Fruit fly (Drosophila melanogaster) whole organism, adult: ENCODE measurements around the gene akirin.

Experiments used
- CG11617 ChIP-seq: fragments of 200-800 bp; sonication (Bioruptor generic); optimal IDR thresholded peaks from 2 replicates; lab custom pipeline; 2017; ENCODE audit warnings: mild to moderate bottlenecking, missing biosample characterization, missing genetic modification reagents, missing genetic modification characterization
- CG12768 ChIP-seq: fragments of 200-800 bp; sonication (Bioruptor generic); optimal IDR thresholded peaks from 2 replicates; lab custom pipeline; 2017; ENCODE audit warnings: missing biosample characterization, missing genetic modification characterization, mild to moderate bottlenecking, moderate library complexity, missing genetic modification reagents
- CG14711 ChIP-seq: fragments of 200-800 bp; sonication (Bioruptor generic); optimal IDR thresholded peaks from 2 replicates; lab custom pipeline; 2018; ENCODE audit warnings: missing biosample characterization, mild to moderate bottlenecking, missing genetic modification characterization, moderate library complexity
- CG1620 ChIP-seq: fragments of 200-800 bp; sonication (Bioruptor generic); optimal IDR thresholded peaks from 2 replicates; lab custom pipeline; 2016; ENCODE audit warnings: missing biosample characterization, missing genetic modification characterization
- CG33017 ChIP-seq: fragments of 200-800 bp; sonication (Bioruptor generic); optimal IDR thresholded peaks from 2 replicates; lab custom pipeline; 2018; ENCODE audit warnings: missing biosample characterization, mild to moderate bottlenecking, missing genetic modification characterization, moderate library complexity
- CG5204 ChIP-seq: fragments of 200-800 bp; sonication (Bioruptor generic); optimal IDR thresholded peaks from 2 replicates; lab custom pipeline; 2016; ENCODE audit warnings: missing biosample characterization, missing genetic modification characterization
- CG7045 ChIP-seq: fragments of 200-800 bp; sonication (Bioruptor generic); optimal IDR thresholded peaks from 2 replicates; lab custom pipeline; 2017; ENCODE audit warnings: missing biosample characterization, mild to moderate bottlenecking, missing genetic modification characterization
- CG7101 ChIP-seq: fragments of 200-800 bp; sonication (Bioruptor generic); optimal IDR thresholded peaks from 2 replicates; lab custom pipeline; 2018; ENCODE audit warnings: missing biosample characterization, mild to moderate bottlenecking, missing genetic modification characterization, moderate library complexity
- Clk ChIP-seq: fragments of 200-800 bp; sonication (Bioruptor generic); optimal IDR thresholded peaks from 2 replicates; lab custom pipeline; 2017; ENCODE audit warnings: missing biosample characterization, missing genetic modification characterization
- Crg-1 ChIP-seq: fragments of 200-800 bp; sonication (Bioruptor generic); optimal IDR thresholded peaks from 2 replicates; lab custom pipeline; 2016; ENCODE audit warnings: missing biosample characterization, missing genetic modification characterization
- Hr96 ChIP-seq: fragments of 200-800 bp; sonication (Bioruptor generic); optimal IDR thresholded peaks from 2 replicates; lab custom pipeline; 2016; ENCODE audit warnings: missing biosample characterization, missing genetic modification characterization
- Mnt ChIP-seq: fragments of 200-800 bp; sonication (Bioruptor generic); optimal IDR thresholded peaks from 2 replicates; lab custom pipeline; 2016; ENCODE audit warnings: missing biosample characterization, mild to moderate bottlenecking, missing genetic modification characterization
- bab1 ChIP-seq: fragments of 200-800 bp; sonication (Bioruptor generic); optimal IDR thresholded peaks from 3 replicates; lab custom pipeline; 2019; ENCODE audit warnings: missing biosample characterization, mild to moderate bottlenecking, missing genetic modification characterization, moderate library complexity
- cic ChIP-seq: fragments of 200-800 bp; sonication (Bioruptor generic); optimal IDR thresholded peaks from 2 replicates; lab custom pipeline; 2017; ENCODE audit warnings: missing biosample characterization, mild to moderate bottlenecking, missing genetic modification characterization, moderate library complexity
- cnc ChIP-seq, 2 experiments: fragments of >200 bp; optimal IDR thresholded peaks; 2 replicates each; lab custom pipeline; 2017
- kay ChIP-seq: fragments of 200-800 bp; sonication (Bioruptor generic); peaks from one replicate; lab custom pipeline; 2016; ENCODE audit warnings: missing biosample characterization, missing genetic modification characterization, borderline replicate concordance
- ovo ChIP-seq: fragments of 200-800 bp; sonication (Bioruptor generic); optimal IDR thresholded peaks from 2 replicates; lab custom pipeline; 2016; ENCODE audit warnings: missing biosample characterization, missing genetic modification characterization
- pad ChIP-seq: fragments of 200-800 bp; sonication (Bioruptor generic); optimal IDR thresholded peaks from 3 replicates; lab custom pipeline; 2017; ENCODE audit warnings: missing biosample characterization, missing genetic modification characterization, mild to moderate bottlenecking, moderate library complexity, missing genetic modification reagents
- tj ChIP-seq: fragments of 200-800 bp; sonication (Bioruptor generic); optimal IDR thresholded peaks from 3 replicates; lab custom pipeline; 2017; ENCODE audit warnings: missing biosample characterization, mild to moderate bottlenecking, missing genetic modification characterization, moderate library complexity
- toe ChIP-seq: fragments of 200-800 bp; sonication (Bioruptor generic); optimal IDR thresholded peaks from 2 replicates; lab custom pipeline; 2016; ENCODE audit warnings: missing biosample characterization, missing genetic modification characterization

akirin gene

dm6 chr3L:7349311-7349710 is 20.3 kb upstream of the akirin start:
- TF ChIP-seq cnc (optimal IDR thresholded peaks at IDR 0.05; lab: Kevin White, UChicago) (no peak), Crg-1 (GFP tag; lab: Kevin White, UChicago) (no peak), toe (GFP tag; lab: Kevin White, UChicago) (no peak), CG7045 (no peak), kay (GFP tag; lab: Kevin White, UChicago) (no peak), cic (GFP tag; lab: Kevin White, UChicago) (no peak), CG11617 (GFP tag; lab: Kevin White, UChicago) (no peak), Hr96 (GFP tag; lab: Kevin White, UChicago) (no peak), CG12768 (GFP tag; lab: Kevin White, UChicago) (no peak), Mnt (GFP tag; lab: Kevin White, UChicago) (no peak), bab1 (no peak), CG7101 (no peak), pad (no peak)

DNA sequence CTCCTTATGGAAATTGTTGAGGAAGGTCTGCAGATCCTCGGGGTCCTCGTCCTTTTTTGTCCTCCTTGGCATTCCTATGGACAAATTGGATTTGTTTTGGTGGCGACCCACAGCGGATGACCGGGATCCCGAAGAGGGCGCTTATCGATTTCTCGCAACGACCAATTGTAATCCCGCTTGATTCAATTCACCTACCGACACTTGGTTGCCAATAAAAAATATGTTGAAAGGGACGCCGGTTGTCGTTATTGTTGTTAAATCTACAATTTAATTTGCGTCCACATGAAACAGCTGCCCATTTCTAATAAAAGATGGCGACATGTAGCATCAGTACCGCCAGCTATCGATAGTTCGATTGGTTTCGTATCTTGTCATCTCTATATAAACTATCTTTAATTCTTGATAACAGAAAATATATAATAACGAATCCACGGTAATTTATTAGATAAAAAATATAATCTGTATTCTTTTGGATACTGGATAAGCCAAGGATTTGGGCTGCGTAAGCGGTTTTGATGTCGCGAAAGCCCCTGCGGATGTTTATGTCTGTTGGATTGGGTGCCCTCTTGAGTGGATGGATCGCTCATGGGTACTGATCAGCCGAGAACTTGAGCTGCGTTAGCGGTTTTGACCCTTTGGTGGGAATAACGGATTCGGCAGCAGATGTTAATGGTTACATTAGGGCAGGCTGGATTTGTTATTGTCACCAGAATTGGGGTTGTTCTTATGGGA is 13.1 kb upstream of the akirin start, which contains the start of gene CTCF:
Gene CTCF, minus strand, starts transcription at position 328 of the 732 bp plus-strand sequence.
- peak; percentile 40 for TF ChIP-seq Mnt (GFP tag; lab: Kevin White, UChicago)
- no peak for TF ChIP-seq CG7045
- TF ChIP-seq CG7101, result peak; percentile 29
- TF ChIP-seq cic (GFP tag; lab: Kevin White, UChicago), result peak; percentile 22
- TF ChIP-seq CG33017 (tag; lab: Kevin White, UChicago), result no peak
- peak; percentile 53 for TF ChIP-seq pad
- peak; percentile 31 for TF ChIP-seq CG11617 (GFP tag; lab: Kevin White, UChicago)
- TF ChIP-seq bab1, result peak; percentile 43
- peak; percentile 22 for TF ChIP-seq CG14711 (tag; lab: Kevin White, UChicago)
- peak; percentile 49 for TF ChIP-seq tj

dm6 chr3L:7359827-7360323 is 9.8 kb upstream of the akirin start, which contains the start of gene pst:
pst (minus strand) TSS chr3L:7360263.
- TF ChIP-seq cic (GFP tag; lab: Kevin White, UChicago), result no peak
- no peak for TF ChIP-seq CG14711 (tag; lab: Kevin White, UChicago)
- peak; percentile 39 for TF ChIP-seq CG11617 (GFP tag; lab: Kevin White, UChicago)
- TF ChIP-seq CG1620 (GFP tag; lab: Kevin White, UChicago), result peak; percentile 46
- peak; percentile 12 for TF ChIP-seq CG33017 (tag; lab: Kevin White, UChicago)
- peak; percentile 56 for TF ChIP-seq Mnt (GFP tag; lab: Kevin White, UChicago)
- peak; percentile 53 for TF ChIP-seq Hr96 (GFP tag; lab: Kevin White, UChicago)
- TF ChIP-seq CG7101, result peak; percentile 43
- TF ChIP-seq bab1, result peak; percentile 10

dm6 chr3L:7360324-7360852 is 9.3 kb upstream of the akirin start, which contains the start of gene Sec63:
Sec63 (plus strand) TSS chr3L:7360561.
- TF ChIP-seq CG11617 (GFP tag; lab: Kevin White, UChicago) (peak; percentile 5), CG7101 (no peak), CG14711 (tag; lab: Kevin White, UChicago) (peak; percentile 98), cnc (optimal IDR thresholded peaks at IDR 0.05; lab: Kevin White, UChicago) (no peak), kay (GFP tag; lab: Kevin White, UChicago) (no peak), CG12768 (GFP tag; lab: Kevin White, UChicago) (no peak), CG1620 (GFP tag; lab: Kevin White, UChicago) (peak; percentile 40), CG5204 (GFP tag; lab: Kevin White, UChicago) (no peak), pad (peak; percentile 42), bab1 (no peak), Clk (GFP tag; lab: Kevin White, UChicago) (no peak), Mnt (GFP tag; lab: Kevin White, UChicago) (peak; percentile 12), toe (GFP tag; lab: Kevin White, UChicago) (no peak), CG33017 (tag; lab: Kevin White, UChicago) (no peak), CG7045 (no peak), Hr96 (GFP tag; lab: Kevin White, UChicago) (peak; percentile 46), ovo (GFP tag; lab: Kevin White, UChicago) (peak; percentile 49), cic (GFP tag; lab: Kevin White, UChicago) (no peak)

DNA sequence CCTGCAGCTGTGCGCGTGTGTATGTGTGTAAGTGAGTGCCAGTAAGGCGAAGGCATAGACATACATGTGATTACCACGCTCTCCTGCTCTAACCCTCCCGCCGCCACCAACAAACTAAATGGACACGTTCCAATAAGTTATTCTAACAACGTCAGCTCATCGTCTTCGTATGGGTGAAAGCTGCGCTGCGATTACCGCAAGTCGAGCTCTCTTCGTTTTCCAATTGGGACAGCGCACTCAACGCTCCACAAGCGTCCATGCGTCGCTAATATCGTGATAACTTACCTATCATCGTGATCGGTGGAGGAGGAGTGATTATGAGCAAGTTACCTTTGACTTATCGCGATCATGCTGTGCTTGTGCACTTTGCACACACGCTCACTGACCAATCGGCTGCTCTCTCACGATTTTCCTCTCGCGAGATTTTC is 8.5 kb upstream of the akirin start:
- TF ChIP-seq CG1620 (GFP tag; lab: Kevin White, UChicago) (no peak), cnc (optimal IDR thresholded peaks at IDR 0.05; lab: Kevin White, UChicago) (no peak), Mnt (GFP tag; lab: Kevin White, UChicago) (peak; percentile 93), CG7101 (peak; percentile 27), CG14711 (tag; lab: Kevin White, UChicago) (no peak), toe (GFP tag; lab: Kevin White, UChicago) (no peak), CG11617 (GFP tag; lab: Kevin White, UChicago) (no peak), bab1 (peak; percentile 52), cic (GFP tag; lab: Kevin White, UChicago) (peak; percentile 86), CG7045 (peak; percentile 32), Hr96 (GFP tag; lab: Kevin White, UChicago) (no peak), CG33017 (tag; lab: Kevin White, UChicago) (peak; percentile 70), Crg-1 (GFP tag; lab: Kevin White, UChicago) (no peak), ovo (GFP tag; lab: Kevin White, UChicago) (peak; percentile 26), CG12768 (GFP tag; lab: Kevin White, UChicago) (peak; percentile 71), Clk (GFP tag; lab: Kevin White, UChicago) (no peak), tj (peak; percentile 88), pad (peak; percentile 57)
